Fruit fly (Drosophila melanogaster) whole organism: ENCODE data around the gene Svil.

Source experiments
- CG8478 ChIP-seq: fragments of >200 bp; optimal IDR thresholded peaks from 2 replicates; lab custom pipeline; 2018; ENCODE audit warnings: inconsistent platforms
- Dll ChIP-seq: fragments of >200 bp; optimal IDR thresholded peaks from 2 replicates; lab custom pipeline; 2017
- EcR ChIP-seq, 2 experiments: fragments of >200 bp; optimal IDR thresholded peaks; 2 replicates each; lab custom pipeline; 2017; ENCODE audit warnings: missing biosample characterization in 2 of 2, missing genetic modification characterization in 2 of 2, missing genetic modification reagents in 2 of 2
- pan ChIP-seq: fragments of >200 bp; optimal IDR thresholded peaks from 2 replicates; lab custom pipeline; 2017
- psq ChIP-seq: fragments of >200 bp; optimal IDR thresholded peaks from 2 replicates; lab custom pipeline; 2017
- usp ChIP-seq: fragments of >200 bp; optimal IDR thresholded peaks from 2 replicates; lab custom pipeline; 2017; ENCODE audit warnings: missing biosample characterization, missing genetic modification characterization, mixed read lengths

DNA sequence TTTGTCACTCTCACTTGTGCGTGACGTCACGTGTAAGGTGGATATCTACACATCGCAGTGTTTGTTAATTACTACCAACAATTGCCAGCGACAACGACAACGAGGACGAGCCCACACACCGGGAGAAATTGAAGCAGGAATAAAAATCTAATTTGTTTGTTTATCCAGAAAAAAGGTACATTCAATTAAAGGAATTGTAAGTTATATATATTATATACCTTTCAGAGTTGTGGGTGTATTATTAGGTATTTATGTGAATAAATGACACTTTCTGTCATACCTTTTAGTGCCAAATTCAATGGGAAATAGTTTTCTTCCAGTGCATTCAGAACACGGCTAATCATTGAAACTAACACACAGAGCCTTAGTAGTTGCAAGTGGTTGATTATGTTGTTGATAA is 137.7 kb downstream of the Svil start:
- TF ChIP-seq CG8478 (lab: Kevin White, UChicago), result no peak
- TF ChIP-seq pan (lab: Kevin White, UChicago), result no peak
- TF ChIP-seq usp (GFP tag; lab: Kevin White, UChicago), result no peak
- no peak for TF ChIP-seq psq
- no peak for TF ChIP-seq EcR (GFP tag; optimal IDR thresholded peaks at IDR 0.05; lab: Kevin White, UChicago)
- TF ChIP-seq Dll (lab: Kevin White, UChicago), result no peak
